Fruit fly (Drosophila melanogaster) whole organism: ENCODE results near the gene CG13066.

ENCODE experiments used
- CG8478 ChIP-seq: fragments of >200 bp; optimal IDR thresholded peaks from 2 replicates; lab custom pipeline; 2018; ENCODE audit warnings: inconsistent platforms
- Dll ChIP-seq: fragments of >200 bp; optimal IDR thresholded peaks from 2 replicates; lab custom pipeline; 2017
- EcR ChIP-seq, 2 experiments: fragments of >200 bp; optimal IDR thresholded peaks; 2 replicates each; lab custom pipeline; 2017; ENCODE audit warnings: missing biosample characterization in 2 of 2, missing genetic modification characterization in 2 of 2, missing genetic modification reagents in 2 of 2
- pan ChIP-seq: fragments of >200 bp; optimal IDR thresholded peaks from 2 replicates; lab custom pipeline; 2017
- psq ChIP-seq: fragments of >200 bp; optimal IDR thresholded peaks from 2 replicates; lab custom pipeline; 2017
- usp ChIP-seq: fragments of >200 bp; optimal IDR thresholded peaks from 2 replicates; lab custom pipeline; 2017; ENCODE audit warnings: missing biosample characterization, missing genetic modification characterization, mixed read lengths

Gene CG13066

DNA sequence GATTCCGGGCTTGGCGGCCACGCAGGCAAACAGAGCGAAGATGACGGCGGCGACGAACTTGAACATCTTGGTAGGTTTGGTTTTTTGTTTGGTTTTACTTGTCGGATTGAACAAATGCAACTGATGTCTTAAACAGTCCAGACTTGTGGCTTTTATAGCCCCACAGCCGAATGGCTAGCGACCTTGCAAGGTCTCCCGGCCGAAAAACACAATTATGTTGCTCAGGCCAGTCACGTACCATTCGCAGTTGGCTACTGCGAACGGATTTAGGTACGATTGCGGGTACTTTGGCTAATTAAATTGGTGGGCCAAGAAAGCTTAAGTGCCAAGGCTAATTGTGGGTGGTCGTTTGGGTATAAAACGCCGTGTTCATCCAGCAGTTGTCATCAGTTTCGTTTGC lies 7.7 kb upstream of the CG13066 start, which contains the start of the genes CG13051 and CG13069:
TSS of gene CG13051 (minus strand) at position 101 of the 400 bp plus-strand sequence.
TSS of gene CG13069 (plus strand) at position 386 of the 400 bp plus-strand sequence.
- TF ChIP-seq pan (lab: Kevin White, UChicago): no peak
- TF ChIP-seq psq: no peak
- TF ChIP-seq EcR (GFP tag; optimal IDR thresholded peaks at IDR 0.05; lab: Kevin White, UChicago): no peak
- TF ChIP-seq Dll (lab: Kevin White, UChicago): no peak
- TF ChIP-seq usp (GFP tag; lab: Kevin White, UChicago): no peak
- no peak for TF ChIP-seq CG8478 (lab: Kevin White, UChicago)

DNA sequence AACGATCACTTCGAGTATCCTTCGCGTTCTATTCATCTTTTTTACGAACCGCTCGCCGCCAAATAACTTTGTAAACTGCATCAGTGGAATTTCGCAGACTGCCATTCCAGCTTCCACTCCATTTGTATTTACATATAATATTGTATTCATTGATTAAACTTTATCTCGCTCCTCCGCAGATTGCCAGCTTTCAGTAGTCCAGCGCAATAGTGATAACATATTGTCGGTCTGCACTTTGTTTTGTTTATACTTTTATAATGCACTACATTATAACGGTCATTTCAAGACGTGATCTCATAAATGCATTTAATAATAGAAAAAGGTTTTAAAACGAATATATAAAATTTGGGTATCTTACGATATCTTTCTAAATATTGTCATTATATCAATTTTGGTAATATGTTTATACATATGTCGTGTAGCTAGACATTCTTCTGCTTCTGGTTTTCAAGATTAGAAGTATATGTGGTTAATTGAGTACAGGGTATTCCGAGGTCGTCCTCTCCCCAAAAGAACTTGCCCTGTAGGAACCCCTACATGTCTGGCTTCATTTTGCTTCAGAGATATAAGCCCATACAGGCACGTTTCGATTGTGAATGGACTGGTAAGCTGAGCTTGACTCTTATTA lies 4.5 kb upstream of the CG13066 start, which contains the start of gene CG4950:
TSS of gene CG4950 (minus strand) at position 51 of the 628 bp plus-strand sequence.
- no peak for TF ChIP-seq psq
- no peak for TF ChIP-seq usp (GFP tag; lab: Kevin White, UChicago)
- TF ChIP-seq CG8478 (lab: Kevin White, UChicago): no peak
- no peak for TF ChIP-seq Dll (lab: Kevin White, UChicago)
- TF ChIP-seq EcR (GFP tag; optimal IDR thresholded peaks at IDR 0.05; lab: Kevin White, UChicago): no peak
- no peak for TF ChIP-seq pan (lab: Kevin White, UChicago)

DNA sequence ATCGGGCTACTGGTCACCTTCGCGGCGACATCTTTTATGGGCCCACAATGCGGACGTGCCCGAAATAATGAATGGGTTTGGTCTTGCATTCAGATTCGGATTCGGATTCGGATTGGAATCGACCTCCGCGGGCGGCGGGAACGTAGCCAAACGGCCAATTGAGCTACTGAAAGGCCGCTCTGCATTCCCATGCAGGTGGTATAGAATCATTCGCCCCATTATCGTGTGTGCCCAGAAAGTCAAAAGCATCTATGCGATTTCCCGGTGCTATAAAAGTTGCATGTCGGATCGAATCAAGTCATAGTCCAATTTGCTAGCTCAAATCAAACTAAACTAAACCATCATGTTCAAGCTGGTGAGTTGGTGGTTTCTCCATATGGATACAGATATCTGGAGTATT lies 3.6 kb upstream of the CG13066 start, which contains the start of gene CG13068:
TSS of gene CG13068 (plus strand) at position 301 of the 400 bp plus-strand sequence.
- TF ChIP-seq pan (lab: Kevin White, UChicago) (no peak), Dll (lab: Kevin White, UChicago) (no peak), CG8478 (lab: Kevin White, UChicago) (no peak), EcR (GFP tag; optimal IDR thresholded peaks at IDR 0.05; lab: Kevin White, UChicago) (no peak), psq (no peak), usp (GFP tag; lab: Kevin White, UChicago) (no peak)

dm6 chr3L:16270802-16271332 lies 1.8 kb upstream of the CG13066 start, which contains the start of the genes CG34248 and CG13067:
TSS of gene CG34248 (minus strand) at chr3L:16270902.
TSS of gene CG13067 (plus strand) at chr3L:16271282.
- TF ChIP-seq psq (no peak), EcR (GFP tag; optimal IDR thresholded peaks at IDR 0.05; lab: Kevin White, UChicago) (no peak), usp (GFP tag; lab: Kevin White, UChicago) (no peak), CG8478 (lab: Kevin White, UChicago) (no peak), Dll (lab: Kevin White, UChicago) (no peak), pan (lab: Kevin White, UChicago) (no peak)

DNA sequence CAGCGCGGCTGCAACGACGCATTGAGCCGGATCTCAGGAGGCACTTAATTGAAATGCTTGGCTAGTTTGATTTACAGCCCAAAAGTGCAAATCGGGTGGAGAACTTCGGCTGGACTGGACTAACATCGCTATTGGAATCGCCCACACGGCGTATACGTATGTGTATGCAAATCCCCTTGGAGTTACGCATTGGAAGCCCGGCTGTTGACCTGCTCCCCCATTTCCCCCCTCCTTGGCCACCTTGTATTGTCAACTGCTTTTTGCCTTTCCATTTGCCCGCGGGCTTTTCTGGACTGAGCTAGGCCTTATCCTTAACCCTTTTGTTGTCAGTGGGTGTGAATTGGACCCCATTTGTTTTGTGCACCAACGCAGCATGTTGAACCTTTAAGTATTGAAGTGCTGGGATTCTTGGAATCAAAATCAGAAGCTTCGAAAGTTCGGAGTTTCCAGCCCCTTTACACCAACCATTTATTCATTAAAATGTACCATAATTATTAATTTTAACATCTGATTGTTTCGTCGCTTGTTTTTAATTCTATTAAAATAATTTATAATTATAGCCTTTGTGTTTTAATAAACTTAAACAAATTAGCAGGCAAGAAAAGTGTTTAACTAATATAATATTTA lies 2.8 kb downstream of the CG13066 start:
- TF ChIP-seq EcR (GFP tag; optimal IDR thresholded peaks at IDR 0.05; lab: Kevin White, UChicago): peak in 1 of 2 experiments; percentile 71
- TF ChIP-seq pan (lab: Kevin White, UChicago): no peak
- no peak for TF ChIP-seq CG8478 (lab: Kevin White, UChicago)
- no peak for TF ChIP-seq psq

DNA sequence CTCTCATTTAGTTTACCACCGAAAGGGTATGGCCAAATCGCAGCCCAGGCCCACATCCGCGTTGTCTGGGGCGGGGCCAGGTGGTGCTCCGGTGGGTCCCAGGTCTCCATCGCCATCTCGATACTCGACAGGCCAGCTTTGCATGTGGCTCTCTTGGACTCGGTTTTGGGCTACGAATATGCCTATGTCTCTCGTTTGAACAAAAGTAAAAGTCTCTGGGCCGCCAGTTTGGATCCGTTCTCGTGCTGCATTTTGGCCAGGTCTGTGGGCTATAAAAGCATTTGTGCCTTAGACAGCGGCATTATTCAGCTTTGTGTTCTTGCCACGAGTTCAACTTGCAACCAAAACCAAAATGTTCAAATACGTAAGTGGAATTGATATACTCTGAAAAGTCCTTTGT lies 4.4 kb downstream of the CG13066 start, which contains the start of gene CG13065:
TSS of gene CG13065 (plus strand) at position 301 of the 400 bp plus-strand sequence.
- TF ChIP-seq pan (lab: Kevin White, UChicago) (no peak), psq (no peak), CG8478 (lab: Kevin White, UChicago) (no peak), usp (GFP tag; lab: Kevin White, UChicago) (no peak), EcR (GFP tag; optimal IDR thresholded peaks at IDR 0.05; lab: Kevin White, UChicago) (no peak), Dll (lab: Kevin White, UChicago) (no peak)

DNA sequence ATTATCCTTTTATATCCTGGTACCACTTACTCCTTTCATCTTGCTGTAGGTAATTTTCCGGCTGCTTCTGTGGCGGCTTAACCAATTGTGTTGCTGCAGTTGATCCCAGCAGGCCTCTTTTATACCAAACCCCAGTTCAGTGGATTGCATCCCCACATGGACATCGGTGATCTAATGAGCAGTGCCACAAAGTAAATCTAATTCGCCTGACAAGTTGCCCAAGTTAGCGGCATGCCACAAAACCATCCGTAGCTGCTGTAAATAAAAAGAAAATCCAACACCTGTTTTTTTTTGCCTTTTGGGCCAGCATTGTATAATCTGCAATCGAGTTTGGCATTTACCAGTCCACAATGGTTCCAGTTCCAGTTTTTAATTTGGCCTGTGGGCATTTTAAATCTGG lies 6.5 kb downstream of the CG13066 start, which contains the start of gene CG13050:
TSS of gene CG13050 (minus strand) at position 101 of the 400 bp plus-strand sequence.
- no peak for TF ChIP-seq CG8478 (lab: Kevin White, UChicago)

- TF ChIP-seq EcR (GFP tag; optimal IDR thresholded peaks at IDR 0.05; lab: Kevin White, UChicago): peak in 1 of 2 experiments; percentile 54
- TF ChIP-seq psq: no peak
These were observed 7.3 kb downstream of the CG13066 start, which contains the start of gene CG13064 for dm6 chr3L:16279987-16280454. TSS of gene CG13064 (plus strand) at chr3L:16280404.

- TF ChIP-seq Dll (lab: Kevin White, UChicago): no peak
These were observed 9.3 kb downstream of the CG13066 start, which contains the start of gene CG13049 for dm6 chr3L:16281880-16282556. TSS of gene CG13049 (minus strand) at chr3L:16281930.

DNA sequence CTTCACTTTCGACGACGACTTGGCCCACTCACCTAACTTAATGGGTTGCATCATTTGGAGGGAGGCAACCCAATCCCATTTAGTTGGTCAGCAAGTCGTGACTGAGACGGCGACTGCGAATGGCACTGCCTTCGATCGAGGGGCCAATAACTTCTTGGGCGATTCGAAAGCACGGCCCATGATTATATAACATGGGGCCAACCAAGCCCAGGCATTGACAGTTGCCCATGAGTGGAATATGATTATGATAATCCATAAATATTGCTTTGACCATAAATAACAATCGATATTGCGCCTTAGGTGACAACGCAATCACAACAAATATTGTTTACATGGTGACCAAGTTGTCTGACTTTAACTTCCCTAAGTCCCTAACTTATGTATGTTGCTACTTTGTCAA lies 11.1 kb downstream of the CG13066 start, which contains the start of gene CG13048:
TSS of gene CG13048 (minus strand) at position 101 of the 400 bp plus-strand sequence.
- TF ChIP-seq usp (GFP tag; lab: Kevin White, UChicago): no peak
- TF ChIP-seq EcR (GFP tag; optimal IDR thresholded peaks at IDR 0.05; lab: Kevin White, UChicago): no peak
- no peak for TF ChIP-seq psq
- TF ChIP-seq pan (lab: Kevin White, UChicago): no peak
- no peak for TF ChIP-seq Dll (lab: Kevin White, UChicago)
- TF ChIP-seq CG8478 (lab: Kevin White, UChicago): no peak

- no peak for TF ChIP-seq usp (GFP tag; lab: Kevin White, UChicago)
- no peak for TF ChIP-seq pan (lab: Kevin White, UChicago)
- TF ChIP-seq psq: no peak
These were observed 12.7 kb downstream of the CG13066 start, which contains the start of gene CG13047 for dm6 chr3L:16285346-16285911. TSS of gene CG13047 (minus strand) at chr3L:16285396.
